Fruit fly (Drosophila melanogaster) whole organism, embryonic: Measurements from ENCODE around the gene ckd.

Experiments
- Asciz ChIP-seq: fragments of 200-800 bp; sonication (Bioruptor generic); optimal IDR thresholded peaks from 2 replicates; lab custom pipeline; 2017; ENCODE audit warnings: missing biosample characterization, mild to moderate bottlenecking, missing genetic modification characterization, missing genetic modification reagents
- Atf-2 ChIP-seq: fragments of 200-800 bp; sonication (Bioruptor generic); optimal IDR thresholded peaks from 2 replicates; lab custom pipeline; 2016; ENCODE audit warnings: missing biosample characterization, missing genetic modification characterization
- Atf3 ChIP-seq: fragments of 200-800 bp; sonication (Bioruptor generic); optimal IDR thresholded peaks from 3 replicates; lab custom pipeline; 2016; ENCODE audit warnings: missing biosample characterization, missing genetic modification characterization
- CG10462 ChIP-seq: fragments of 200-800 bp; sonication (Bioruptor generic); optimal IDR thresholded peaks from 2 replicates; lab custom pipeline; 2016; ENCODE audit warnings: missing biosample characterization, missing genetic modification characterization
- CG10979 ChIP-seq: fragments of 200-800 bp; sonication (Bioruptor generic); optimal IDR thresholded peaks from 2 replicates; lab custom pipeline; 2018; ENCODE audit warnings: missing biosample characterization, mild to moderate bottlenecking, missing genetic modification characterization, moderate library complexity
- CG11456 ChIP-seq: fragments of 200-800 bp; sonication (Bioruptor generic); IDR thresholded peaks from 3 replicates; pipeline ENCODE4 v1.3.6; 2022; ENCODE audit warnings: missing biosample characterization, missing genetic modification characterization
- CG11695 ChIP-seq: fragments of 200-800 bp; sonication (Bioruptor generic); IDR thresholded peaks from 3 replicates; pipeline ENCODE4 v1.3.6; 2022; ENCODE audit warnings: missing biosample characterization, missing genetic modification characterization
- CG13296 ChIP-seq: fragments of 200-800 bp; sonication (Bioruptor generic); optimal IDR thresholded peaks from 3 replicates; lab custom pipeline; 2018; ENCODE audit warnings: missing biosample characterization, mild to moderate bottlenecking, missing genetic modification characterization
- CG15479 ChIP-seq: fragments of 200-800 bp; sonication (Bioruptor generic); optimal IDR thresholded peaks from 3 replicates; lab custom pipeline; 2019; ENCODE audit warnings: missing biosample characterization, mild to moderate bottlenecking, missing genetic modification characterization, moderate library complexity
- CG15514 ChIP-seq: fragments of 200-800 bp; sonication (Bioruptor generic); optimal IDR thresholded peaks from 3 replicates; lab custom pipeline; 2017; ENCODE audit warnings: missing biosample characterization, missing genetic modification characterization, mild to moderate bottlenecking, moderate library complexity, missing genetic modification reagents
- CG16813 ChIP-seq: fragments of 200-800 bp; sonication (Bioruptor generic); IDR thresholded peaks from 3 replicates; pipeline ENCODE4 v1.3.6; 2022; ENCODE audit warnings: missing biosample characterization, missing genetic modification characterization; ENCODE audit not compliant: partially characterized antibody
- CG16815 ChIP-seq: fragments of 200-800 bp; sonication (Bioruptor generic); optimal IDR thresholded peaks from 3 replicates; lab custom pipeline; 2017; ENCODE audit warnings: missing biosample characterization, mild to moderate bottlenecking, missing genetic modification characterization
- CG17186 ChIP-seq: fragments of 200-800 bp; sonication (Bioruptor generic); optimal IDR thresholded peaks from 3 replicates; lab custom pipeline; 2017; ENCODE audit warnings: missing biosample characterization, missing genetic modification reagents, missing genetic modification characterization
- CG17802 ChIP-seq: fragments of 200-800 bp; sonication (Bioruptor generic); optimal IDR thresholded peaks from 2 replicates; lab custom pipeline; 2018; ENCODE audit warnings: missing biosample characterization, mild to moderate bottlenecking, missing genetic modification characterization, moderate library complexity
- CG17912 ChIP-seq: fragments of 200-800 bp; sonication (Bioruptor generic); optimal IDR thresholded peaks from 2 replicates; lab custom pipeline; 2018; ENCODE audit warnings: missing biosample characterization, mild to moderate bottlenecking, missing genetic modification characterization
- CG18599 ChIP-seq: fragments of 200-800 bp; sonication (Bioruptor generic); optimal IDR thresholded peaks from 3 replicates; lab custom pipeline; 2017; ENCODE audit warnings: missing biosample characterization, missing genetic modification characterization, mild to moderate bottlenecking, moderate library complexity, missing genetic modification reagents
- CG2678 ChIP-seq: fragments of 200-800 bp; sonication (Bioruptor generic); optimal IDR thresholded peaks from 3 replicates; lab custom pipeline; 2019; ENCODE audit warnings: missing biosample characterization, mild to moderate bottlenecking, missing genetic modification characterization, moderate library complexity
- CG34376 ChIP-seq: fragments of 200-800 bp; sonication (Bioruptor generic); optimal IDR thresholded peaks from 2 replicates; lab custom pipeline; 2018; ENCODE audit warnings: missing biosample characterization, mild to moderate bottlenecking, missing genetic modification characterization
- CG3838 ChIP-seq: fragments of 200-800 bp; sonication (Bioruptor generic); optimal IDR thresholded peaks from 3 replicates; lab custom pipeline; 2016; ENCODE audit warnings: missing biosample characterization, missing genetic modification characterization
- CG4360 ChIP-seq: fragments of 200-800 bp; sonication (Bioruptor generic); IDR thresholded peaks from 2 replicates; pipeline ENCODE4 v1.3.6; 2022; ENCODE audit warnings: missing biosample characterization, missing genetic modification characterization
- CG4424 ChIP-seq: fragments of 200-800 bp; sonication (Bioruptor generic); optimal IDR thresholded peaks from 3 replicates; lab custom pipeline; 2016; ENCODE audit warnings: missing biosample characterization, missing genetic modification characterization
- CG6654 ChIP-seq: fragments of 200-800 bp; sonication (Bioruptor generic); optimal IDR thresholded peaks from 2 replicates; lab custom pipeline; 2017; ENCODE audit warnings: missing biosample characterization, mild to moderate bottlenecking, missing genetic modification characterization
- CG7839 ChIP-seq: fragments of 200-800 bp; sonication (Bioruptor generic); optimal IDR thresholded peaks from 3 replicates; lab custom pipeline; 2018; ENCODE audit warnings: missing biosample characterization, mild to moderate bottlenecking, missing genetic modification characterization, moderate library complexity
- CG7928 ChIP-seq: fragments of 200-800 bp; sonication (Bioruptor generic); optimal IDR thresholded peaks from 2 replicates; lab custom pipeline; 2017; ENCODE audit warnings: missing biosample characterization, mild to moderate bottlenecking, missing genetic modification characterization
- CG7987 ChIP-seq: fragments of 200-800 bp; sonication (Bioruptor generic); optimal IDR thresholded peaks from 2 replicates; lab custom pipeline; 2018; ENCODE audit warnings: missing biosample characterization, mild to moderate bottlenecking, missing genetic modification characterization, moderate library complexity
- CG8281 ChIP-seq: fragments of 200-800 bp; sonication (Bioruptor generic); optimal IDR thresholded peaks from 2 replicates; lab custom pipeline; 2018; ENCODE audit warnings: missing biosample characterization, mild to moderate bottlenecking, missing genetic modification characterization, moderate library complexity
- CHES-1-like ChIP-seq: fragments of 200-800 bp; sonication (Bioruptor generic); optimal IDR thresholded peaks from 2 replicates; lab custom pipeline; 2016; ENCODE audit warnings: missing biosample characterization, missing genetic modification characterization
- Dbx ChIP-seq: fragments of 200-800 bp; sonication (Bioruptor generic); IDR thresholded peaks from 3 replicates; pipeline ENCODE4 v1.3.6; 2022; ENCODE audit warnings: missing biosample characterization, missing genetic modification characterization
- Gsc ChIP-seq: fragments of 200-800 bp; sonication (Bioruptor generic); IDR thresholded peaks from 2 replicates; pipeline ENCODE4 v1.3.6; 2022; ENCODE audit warnings: missing biosample characterization, missing genetic modification characterization
- HHEX ChIP-seq: fragments of 200-800 bp; sonication (Bioruptor generic); optimal IDR thresholded peaks from 3 replicates; lab custom pipeline; 2017; ENCODE audit warnings: missing biosample characterization, mild to moderate bottlenecking, missing genetic modification characterization, missing genetic modification reagents
- HLH4C ChIP-seq: fragments of 200-800 bp; sonication (Bioruptor generic); IDR thresholded peaks from 3 replicates; pipeline ENCODE4 v1.3.6; 2022; ENCODE audit warnings: missing biosample characterization, missing genetic modification characterization; ENCODE audit not compliant: partially characterized antibody
- Hr78 ChIP-seq, 2 experiments: fragments of 200-800 bp in 1 of 2; fragments of >200 bp in 1 of 2; sonication (Bioruptor generic) in 1 of 2; optimal IDR thresholded peaks; 2 replicates each; lab custom pipeline; 2017 to 2019; ENCODE audit warnings: missing biosample characterization in 2 of 2, missing genetic modification characterization in 2 of 2, mild to moderate bottlenecking in 1 of 2, moderate library complexity in 1 of 2
- Lhr ChIP-seq: fragments of 200-800 bp; sonication (Bioruptor generic); optimal IDR thresholded peaks from 3 replicates; lab custom pipeline; 2017; ENCODE audit warnings: mild to moderate bottlenecking, missing biosample characterization, missing genetic modification reagents, missing genetic modification characterization
- Max ChIP-seq: fragments of 200-800 bp; sonication (Bioruptor generic); optimal IDR thresholded peaks from 2 replicates; lab custom pipeline; 2016; ENCODE audit warnings: missing biosample characterization, mild to moderate bottlenecking, missing genetic modification characterization
- Nf-YC ChIP-seq: fragments of 200-800 bp; optimal IDR thresholded peaks from 3 replicates; lab custom pipeline; 2019; ENCODE audit warnings: missing biosample characterization, mild to moderate bottlenecking, missing genetic modification characterization, moderate library complexity
- NfI ChIP-seq: fragments of 200-800 bp; sonication (Bioruptor generic); optimal IDR thresholded peaks from 3 replicates; lab custom pipeline; 2018; ENCODE audit warnings: missing biosample characterization, mild to moderate bottlenecking, missing genetic modification characterization, moderate library complexity
- PHDP ChIP-seq: fragments of 200-800 bp; sonication (Bioruptor generic); optimal IDR thresholded peaks from 3 replicates; lab custom pipeline; 2018; ENCODE audit warnings: missing biosample characterization, mild to moderate bottlenecking, missing genetic modification characterization, moderate library complexity
- Pdp1 ChIP-seq, 2 experiments: fragments of 200-800 bp; sonication (Bioruptor generic); optimal IDR thresholded peaks; 3 replicates each; lab custom pipeline; 2016; ENCODE audit warnings: missing biosample characterization in 2 of 2, missing genetic modification characterization in 2 of 2, mild to moderate bottlenecking in 1 of 2, moderate library complexity in 1 of 2
- cato ChIP-seq: fragments of 200-800 bp; sonication (Bioruptor generic); optimal IDR thresholded peaks from 2 replicates; lab custom pipeline; 2016; ENCODE audit warnings: missing biosample characterization, missing genetic modification characterization, borderline replicate concordance
- esg ChIP-seq: fragments of 200-800 bp; sonication (Bioruptor generic); conservative IDR thresholded peaks from 2 replicates; pipeline ENCODE4 v1.3.6; 2022; ENCODE audit warnings: missing biosample characterization, missing genetic modification characterization
- grn ChIP-seq: fragments of 200-800 bp; sonication (Bioruptor generic); optimal IDR thresholded peaks from 3 replicates; lab custom pipeline; 2017; ENCODE audit warnings: missing biosample characterization, missing genetic modification characterization
- hth ChIP-seq: fragments of >200 bp; optimal IDR thresholded peaks from 2 replicates; lab custom pipeline; 2017; ENCODE audit warnings: inconsistent platforms
- jing ChIP-seq: fragments of 200-800 bp; sonication (Bioruptor generic); optimal IDR thresholded peaks from 2 replicates; lab custom pipeline; 2018; ENCODE audit warnings: missing biosample characterization, mild to moderate bottlenecking, missing genetic modification characterization
- lola ChIP-seq, 3 experiments: fragments of >200 bp in 2 of 3; fragments of 200-800 bp in 1 of 3; sonication (Bioruptor generic) in 1 of 3; optimal IDR thresholded peaks; 2 replicates each; lab custom pipeline; 2017 to 2019; ENCODE audit warnings: missing biosample characterization in 3 of 3, missing genetic modification characterization in 3 of 3, mild to moderate bottlenecking in 1 of 3, moderate library complexity in 1 of 3
- mirr ChIP-seq: fragments of 200-800 bp; sonication (Bioruptor generic); optimal IDR thresholded peaks from 3 replicates; lab custom pipeline; 2018; ENCODE audit warnings: missing biosample characterization, mild to moderate bottlenecking, missing genetic modification characterization
- p53 ChIP-seq: fragments of 200-800 bp; sonication (Bioruptor generic); optimal IDR thresholded peaks from 2 replicates; lab custom pipeline; 2016; ENCODE audit warnings: missing biosample characterization, missing genetic modification characterization
- phol ChIP-seq: fragments of 200-800 bp; sonication (Bioruptor generic); optimal IDR thresholded peaks from 3 replicates; lab custom pipeline; 2018; ENCODE audit warnings: missing biosample characterization, mild to moderate bottlenecking, missing genetic modification characterization, moderate library complexity
- sug ChIP-seq: fragments of 200-800 bp; optimal IDR thresholded peaks from 2 replicates; lab custom pipeline; 2019; ENCODE audit warnings: missing biosample characterization, mild to moderate bottlenecking, missing genetic modification characterization, moderate library complexity
- trem ChIP-seq: fragments of 200-800 bp; optimal IDR thresholded peaks from 3 replicates; lab custom pipeline; 2019; ENCODE audit warnings: missing biosample characterization, mild to moderate bottlenecking, missing genetic modification characterization, moderate library complexity
- vnd ChIP-seq: fragments of 200-800 bp; sonication (Bioruptor generic); IDR thresholded peaks from 3 replicates; pipeline ENCODE4 v1.3.6; 2022; ENCODE audit warnings: missing biosample characterization, missing genetic modification characterization; ENCODE audit not compliant: partially characterized antibody

Gene ckd

DNA sequence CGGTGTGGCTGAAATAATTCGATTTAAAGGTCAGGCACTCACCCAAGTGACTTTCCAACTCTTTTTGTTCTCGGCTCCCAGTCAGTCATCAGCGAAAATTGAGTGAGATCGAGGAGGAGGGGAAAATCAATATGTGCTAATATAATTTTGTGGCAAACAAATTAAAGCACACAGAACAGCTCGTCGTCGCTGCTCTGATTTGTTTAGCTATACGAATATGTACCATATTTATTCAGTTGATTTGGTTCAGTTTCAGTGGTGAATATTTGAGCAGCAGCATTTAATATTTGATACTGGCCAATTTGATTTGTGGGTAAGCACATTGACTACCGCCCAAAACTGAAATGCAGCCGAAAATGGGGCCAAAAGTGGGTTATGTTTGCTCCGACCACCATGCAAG is 47.8 kb downstream of the ckd start (continued):
- TF ChIP-seq CG4360 (GFP tag; lab: Robert Waterston, UW) (no peak), CG17186 (GFP tag; lab: Kevin White, UChicago) (peak; percentile 3), CHES-1-like (GFP tag; lab: Kevin White, UChicago) (peak; percentile 19), mirr (GFP tag; lab: Kevin White, UChicago) (no peak), CG4424 (GFP tag; lab: Kevin White, UChicago) (no peak), CG17802 (tag; lab: Kevin White, UChicago) (no peak), CG10979 (peak; percentile 39), CG7839 (tag; lab: Kevin White, UChicago) (peak; percentile 14), CG8281 (no peak), jing (GFP tag; lab: Kevin White, UChicago) (no peak), hth (no peak), Gsc (GFP tag; lab: Robert Waterston, UW) (no peak), phol (no peak), Pdp1 (GFP tag; optimal IDR thresholded peaks at IDR 0.05; lab: Kevin White, UChicago) (peak in 1 of 2 experiments; percentile 38), CG18599 (peak; percentile 6), CG6654 (GFP tag; lab: Kevin White, UChicago) (no peak), CG17912 (no peak), p53 (GFP tag; lab: Kevin White, UChicago) (no peak), NfI (GFP tag; lab: Kevin White, UChicago) (no peak), CG7987 (GFP tag; lab: Kevin White, UChicago) (peak; percentile 67), Atf3 (GFP tag; lab: Kevin White, UChicago) (no peak), CG7928 (GFP tag; lab: Kevin White, UChicago) (no peak), Hr78 (GFP tag; optimal IDR thresholded peaks at IDR 0.05; lab: Kevin White, UChicago) (no peak), Nf-YC (tag; lab: Kevin White, UChicago) (no peak), CG16813 (GFP tag; lab: Robert Waterston, UW) (no peak), esg (GFP tag; lab: Robert Waterston, UW) (no peak), Dbx (GFP tag; lab: Robert Waterston, UW) (no peak), Lhr (GFP tag; lab: Kevin White, UChicago) (peak; percentile 1), CG3838 (peak; percentile 0), CG10462 (GFP tag; lab: Kevin White, UChicago) (peak; percentile 23), HLH4C (GFP tag; lab: Robert Waterston, UW) (no peak), cato (GFP tag; lab: Kevin White, UChicago) (peak; percentile 31), CG16815 (GFP tag; lab: Kevin White, UChicago) (no peak)
- TF ChIP-seq, all 482 proteins: peak for 134

DNA sequence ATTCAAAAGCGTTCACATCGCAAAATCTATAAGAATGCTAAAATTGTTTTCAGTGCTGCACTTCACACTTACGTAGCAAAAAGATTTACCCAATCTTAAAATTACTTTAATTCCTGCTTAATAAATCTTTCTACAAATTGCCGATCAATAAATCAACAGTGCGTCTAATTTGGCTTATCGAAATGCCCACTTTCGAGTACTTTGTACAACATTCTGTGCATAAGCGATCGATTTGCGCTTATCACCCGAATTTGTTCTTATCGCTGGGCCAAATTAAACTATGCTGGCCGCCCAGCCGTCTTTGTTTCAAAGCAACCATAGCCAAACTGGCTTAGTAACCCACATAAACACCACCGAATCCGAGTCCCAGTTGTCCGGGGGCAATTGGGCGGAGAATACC is 48.8 kb downstream of the ckd start:
- TF ChIP-seq HHEX (GFP tag; lab: Kevin White, UChicago) (peak; percentile 7), CG2678 (peak; percentile 8), CG18599 (peak; percentile 43), Asciz (GFP tag; lab: Kevin White, UChicago) (peak; percentile 7), CG11695 (GFP tag; lab: Robert Waterston, UW) (no peak), CG11456 (no peak), Max (no peak), PHDP (peak; percentile 11), CG34376 (GFP tag; lab: Kevin White, UChicago) (peak; percentile 93), CG8281 (no peak), lola (GFP tag; optimal IDR thresholded peaks at IDR 0.05; lab: Kevin White, UChicago) (no peak), Atf-2 (GFP tag; lab: Kevin White, UChicago) (no peak), grn (peak; percentile 54), vnd (GFP tag; lab: Robert Waterston, UW) (0 out of 3 replicates have a peak, but pooled peaks have one; percentile 40), CG15479 (GFP tag; lab: Kevin White, UChicago) (peak; percentile 17), CG15514 (GFP tag; lab: Kevin White, UChicago) (peak; percentile 23), trem (no peak), sug (tag; lab: Kevin White, UChicago) (peak; percentile 55), CG13296 (peak; percentile 47)
